Fruit fly (Drosophila melanogaster): Measurements from ENCODE around the gene Prim1.
A peak's percentile ranks its signal among the peaks of the same experiment; 100 is the strongest.

- TF ChIP-seq CTCF (optimal IDR thresholded peaks at IDR 0.05), result peak; percentile 69 to 78
- TF ChIP-seq CG8478 (optimal IDR thresholded peaks at IDR 0.05), result no peak
Measured at dm6 chr3L:8323817-8324216, 16.3 kb upstream of the Prim1 start.

Measured in S2 (cell line).